Worm (Caenorhabditis elegans): Measurements from ENCODE around the gene snt-2.

DNA sequence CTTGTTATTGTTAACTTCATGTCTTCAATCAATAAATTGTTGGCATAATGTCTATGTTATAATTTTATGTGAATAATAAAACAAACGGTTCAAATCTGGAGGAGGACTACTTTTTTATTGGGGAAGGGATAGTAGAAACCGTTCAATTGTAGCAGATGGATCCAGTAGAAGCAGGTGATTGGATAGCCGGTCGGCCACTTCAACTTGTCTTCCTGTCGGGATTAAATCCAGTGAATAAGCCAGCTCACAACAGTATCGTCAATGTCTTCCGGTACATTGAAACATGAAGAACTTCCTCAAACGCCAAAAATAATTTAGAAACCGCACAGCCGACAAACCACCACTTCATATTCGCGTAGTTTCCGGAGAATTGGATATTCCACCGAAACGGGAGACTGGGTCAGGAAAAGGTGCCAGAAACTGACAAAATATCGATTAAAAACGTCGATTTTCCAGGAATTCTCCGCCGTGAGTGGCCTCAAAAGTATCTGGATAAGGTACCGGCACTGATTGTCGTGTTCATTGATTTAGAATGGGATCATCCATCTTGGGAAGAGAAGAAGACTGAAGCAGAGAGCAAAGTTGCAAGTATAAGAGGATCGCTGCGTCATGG is 1.6 kb upstream of the snt-2 start, which contains the start of gene trpp-11:
- TF ChIP-seq elt-2 (tag; optimal IDR thresholded peaks at IDR 0.05) (no peak), sdc-2 (tag; optimal IDR thresholded peaks at IDR 0.05) (no peak), fax-1 (tag; optimal IDR thresholded peaks at IDR 0.05) (no peak), ama-1 (optimal IDR thresholded peaks at IDR 0.05) (no peak)
